Fruit fly (Drosophila melanogaster): ENCODE data around the gene MME1.
A peak's percentile ranks its signal among the peaks of the same experiment; 100 is the strongest.

The MME1 gene

DNA sequence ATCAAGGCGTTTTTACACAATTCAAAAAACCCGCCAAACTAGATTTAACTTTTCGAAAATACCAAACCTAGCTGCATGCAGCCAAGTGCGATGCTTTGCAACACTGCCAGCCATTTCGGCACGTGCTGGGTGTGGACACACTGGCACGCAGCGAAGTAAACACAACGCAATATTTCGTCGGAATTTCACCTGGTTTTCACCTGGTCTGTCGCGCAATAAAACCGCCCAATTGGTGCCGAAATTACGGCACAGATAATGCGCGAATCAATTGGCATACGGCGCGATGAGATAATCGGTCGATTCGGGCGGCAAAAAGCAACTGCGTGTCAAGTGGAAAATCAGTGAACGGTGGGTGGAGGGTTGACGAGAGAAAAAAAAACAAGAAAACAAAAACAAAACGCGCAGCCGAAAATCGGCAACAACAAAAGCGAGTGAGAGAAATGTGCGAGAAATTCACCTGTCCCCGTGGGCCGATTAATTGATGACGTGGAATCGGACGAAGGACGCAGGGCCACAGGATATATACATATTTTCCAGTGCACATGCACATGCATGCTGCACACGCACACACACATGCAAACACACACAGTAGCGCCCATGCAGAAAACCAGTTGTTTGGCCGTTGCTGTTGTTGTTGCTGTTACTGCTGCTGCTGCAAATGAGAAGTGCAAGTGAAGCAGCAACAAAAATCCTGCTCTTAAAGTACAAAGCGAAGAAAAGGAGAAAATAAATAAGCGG is 29.0 kb downstream of the MME1 start, which contains the start of gene Mnn1 (continued):
- TF ChIP-seq fd102C (GFP tag; optimal IDR thresholded peaks at IDR 0.05) (no peak), CG43689 (GFP tag; IDR thresholded peaks at IDR 0.05) (no peak), Atf3 (GFP tag; optimal IDR thresholded peaks at IDR 0.05) (peak; percentile 58), CG12769 (tag; optimal IDR thresholded peaks at IDR 0.05) (no peak), sob (GFP tag; IDR thresholded peaks at IDR 0.05) (peak; percentile 30), Antp (GFP tag; optimal IDR thresholded peaks at IDR 0.05) (peak; percentile 43), CG18476 (GFP tag; optimal IDR thresholded peaks at IDR 0.05) (no peak), bowl (GFP tag; IDR thresholded peaks at IDR 0.05) (no peak), Eip74EF (GFP tag; optimal IDR thresholded peaks at IDR 0.05) (no peak), Hmx (GFP tag; optimal IDR thresholded peaks at IDR 0.05) (no peak), bbx (GFP tag; IDR thresholded peaks at IDR 0.05; ENCODE audit: partially characterized antibody) (peak; percentile 52; the same call in 1 of the 2 replicates), danr (GFP tag; IDR thresholded peaks at IDR 0.05) (no peak), CG1647 (GFP tag; optimal IDR thresholded peaks at IDR 0.05) (peak; percentile 29), Optix (GFP tag; IDR thresholded peaks at IDR 0.05) (no peak), CG9727 (GFP tag; optimal IDR thresholded peaks at IDR 0.05) (no peak), CkIIα-i1 (GFP tag; IDR thresholded peaks at IDR 0.05) (no peak), Dfd (GFP tag; optimal IDR thresholded peaks at IDR 0.05) (no peak), CG3726 (GFP tag; IDR thresholded peaks at IDR 0.05) (no peak), mirr (GFP tag; optimal IDR thresholded peaks at IDR 0.05) (no peak), CG13624 (GFP tag; optimal IDR thresholded peaks at IDR 0.05) (peak; percentile 98), Bgb (GFP tag; IDR thresholded peaks at IDR 0.05; ENCODE audit: partially characterized antibody) (peak; percentile 56; the same call in 1 of the 2 replicates), CG7372 (GFP tag; IDR thresholded peaks at IDR 0.05) (no peak), Lim3 (GFP tag; IDR thresholded peaks at IDR 0.05) (no peak), NfI (GFP tag; optimal IDR thresholded peaks at IDR 0.05) (peak; percentile 57), sima (GFP tag; optimal IDR thresholded peaks at IDR 0.05) (no peak), seq (GFP tag; IDR thresholded peaks at IDR 0.05) (no peak), CG3281 (GFP tag; optimal IDR thresholded peaks at IDR 0.05) (peak; percentile 32), MBD-R2 (GFP tag; IDR thresholded peaks at IDR 0.05) (peak; percentile 47; the same call in 1 of the 2 replicates), nmo (GFP tag; optimal IDR thresholded peaks at IDR 0.05) (peak; percentile 73), CG1233 (GFP tag; optimal IDR thresholded peaks at IDR 0.05) (peak; percentile 39), ham (GFP tag; IDR thresholded peaks at IDR 0.05) (no peak), CG9797 (GFP tag; optimal IDR thresholded peaks at IDR 0.05) (peak; percentile 92), Meics (GFP tag; optimal IDR thresholded peaks at IDR 0.05) (peak; percentile 93), dati (GFP tag; IDR thresholded peaks at IDR 0.05) (no peak), Sox102F (GFP tag; optimal IDR thresholded peaks at IDR 0.05) (no peak), CG13296 (GFP tag; optimal IDR thresholded peaks at IDR 0.05) (no peak), CG10147 (GFP tag; optimal IDR thresholded peaks at IDR 0.05) (no peak), CG6689 (GFP tag; IDR thresholded peaks at IDR 0.05) (no peak), CG42726 (GFP tag; IDR thresholded peaks at IDR 0.05; ENCODE audit: partially characterized antibody) (peak; percentile 75), Spps (tag; optimal IDR thresholded peaks at IDR 0.05) (no peak), jigr1 (GFP tag; IDR thresholded peaks at IDR 0.05) (no peak), peb (GFP tag; IDR thresholded peaks at IDR 0.05) (no peak), cad (GFP tag; optimal IDR thresholded peaks at IDR 0.05) (no peak), PHDP (tag; optimal IDR thresholded peaks at IDR 0.05) (no peak), schlank (tag; optimal IDR thresholded peaks at IDR 0.05) (no peak), CG11456 (GFP tag; IDR thresholded peaks at IDR 0.05) (0 out of 3 replicates have a peak, but pooled peaks have one; percentile 41), CG8281 (tag; optimal IDR thresholded peaks at IDR 0.05) (no peak), Abd-B (GFP tag; optimal IDR thresholded peaks at IDR 0.05) (no peak), Sox100B (GFP tag; optimal IDR thresholded peaks at IDR 0.05) (no peak), CG6654 (GFP tag; optimal IDR thresholded peaks at IDR 0.05) (no peak)
